Worm (Caenorhabditis elegans): ENCODE data around the gene F46F2.3.

The F46F2.3 gene

ce11 chrX:15233684-15234083 lies 26.4 kb downstream of the F46F2.3 start:
- no peak for TF ChIP-seq fkh-3 (tag; optimal IDR thresholded peaks at IDR 0.05)
- TF ChIP-seq rpc-1 (optimal IDR thresholded peaks at IDR 0.05): no peak
- no peak for TF ChIP-seq rpc-1 (tag; optimal IDR thresholded peaks at IDR 0.05)
- no peak for TF ChIP-seq somi-1 (GFP tag; optimal IDR thresholded peaks at IDR 0.05)
- no peak for TF ChIP-seq mxl-1 (tag; optimal IDR thresholded peaks at IDR 0.05)
- no peak for TF ChIP-seq ztf-26 (tag; optimal IDR thresholded peaks at IDR 0.05)
- no peak for TF ChIP-seq snpc-3.4 (tag; optimal IDR thresholded peaks at IDR 0.05)
- no peak for TF ChIP-seq tbp1 (GFP tag; optimal IDR thresholded peaks at IDR 0.05)
- TF ChIP-seq zfh-2 (GFP tag; conservative IDR thresholded peaks at IDR 0.05): no peak
- TF ChIP-seq F33H1.4 (GFP tag; IDR thresholded peaks at IDR 0.05): no peak
- no peak for TF ChIP-seq F55B11.4 (tag; optimal IDR thresholded peaks at IDR 0.05; ENCODE audit: borderline replicate concordance, insufficient read depth)
- TF ChIP-seq dpl-1 (GFP tag; optimal IDR thresholded peaks at IDR 0.05): no peak
- no peak for TF ChIP-seq Y53G8AR.9 (GFP tag; conservative IDR thresholded peaks at IDR 0.05)
- no peak for TF ChIP-seq F10E7.11 (tag; optimal IDR thresholded peaks at IDR 0.05)
- TF ChIP-seq ZK185.1 (tag; optimal IDR thresholded peaks at IDR 0.05; ENCODE audit: poor library complexity, severe bottlenecking): no peak
- TF ChIP-seq ztf-25 (GFP tag; IDR thresholded peaks at IDR 0.05): no peak
- TF ChIP-seq Y95B8A.8 (GFP tag; IDR thresholded peaks at IDR 0.05): no peak
- no peak for TF ChIP-seq tbx-9 (tag; optimal IDR thresholded peaks at IDR 0.05; ENCODE audit: borderline replicate concordance)

- TF ChIP-seq tbp1 (GFP tag; optimal IDR thresholded peaks at IDR 0.05): no peak
Observed at ce11 chrX:15231800-15232199, 28.3 kb downstream of the F46F2.3 start.

- no peak for TF ChIP-seq ceh-100 (GFP tag; IDR thresholded peaks at IDR 0.05)
- TF ChIP-seq nhr-80 (tag; optimal IDR thresholded peaks at IDR 0.05): peak; percentile 64
Observed at ce11 chrX:15230394-15230968, 29.6 kb downstream of the F46F2.3 start, which contains the start of gene H03A11.2. Gene H03A11.2, minus strand, starts transcription at chrX:15230645.

ce11 chrX:15229174-15229573 lies 30.9 kb downstream of the F46F2.3 start:
- TF ChIP-seq nhr-80 (tag; optimal IDR thresholded peaks at IDR 0.05) (peak; percentile 68), tbp1 (GFP tag; optimal IDR thresholded peaks at IDR 0.05) (no peak)

ce11 chrX:15225180-15225724 lies 34.8 kb downstream of the F46F2.3 start:
- TF ChIP-seq F52B5.7 (tag; optimal IDR thresholded peaks at IDR 0.05): no peak
- TF ChIP-seq lsy-27 (tag; optimal IDR thresholded peaks at IDR 0.05; ENCODE audit: borderline replicate concordance, insufficient read depth): no peak
- TF ChIP-seq nhr-27 (tag; optimal IDR thresholded peaks at IDR 0.05): no peak
- no peak for TF ChIP-seq B0035.1 (tag; optimal IDR thresholded peaks at IDR 0.05)
- TF ChIP-seq rec-8 (tag; optimal IDR thresholded peaks at IDR 0.05): no peak

- TF ChIP-seq him-1 (tag; optimal IDR thresholded peaks at IDR 0.05) (no peak), lin-40 (tag; optimal IDR thresholded peaks at IDR 0.05) (no peak), ceh-27 (GFP tag; optimal IDR thresholded peaks at IDR 0.05) (no peak), egl-44 (GFP tag; IDR thresholded peaks at IDR 0.05) (no peak), F57A8.1 (GFP tag; optimal IDR thresholded peaks at IDR 0.05) (no peak), Y56A3A.18 (GFP tag; IDR thresholded peaks at IDR 0.05) (no peak)
Observed at ce11 chrX:15224128-15224527, 36.0 kb downstream of the F46F2.3 start.
